Fruit fly (Drosophila melanogaster) whole organism, adult: ENCODE measurements around the gene udt.

Source experiments
- Clk ChIP-seq: fragments of 200-800 bp; sonication (Bioruptor generic); optimal IDR thresholded peaks from 2 replicates; lab custom pipeline; 2017; ENCODE audit warnings: missing biosample characterization, missing genetic modification characterization
- Crg-1 ChIP-seq: fragments of 200-800 bp; sonication (Bioruptor generic); optimal IDR thresholded peaks from 2 replicates; lab custom pipeline; 2016; ENCODE audit warnings: missing biosample characterization, missing genetic modification characterization
- Mnt ChIP-seq: fragments of 200-800 bp; sonication (Bioruptor generic); optimal IDR thresholded peaks from 2 replicates; lab custom pipeline; 2016; ENCODE audit warnings: missing biosample characterization, mild to moderate bottlenecking, missing genetic modification characterization
- kay ChIP-seq: fragments of 200-800 bp; sonication (Bioruptor generic); peaks from one replicate; lab custom pipeline; 2016; ENCODE audit warnings: missing biosample characterization, missing genetic modification characterization, borderline replicate concordance
- pad ChIP-seq: fragments of 200-800 bp; sonication (Bioruptor generic); optimal IDR thresholded peaks from 3 replicates; lab custom pipeline; 2017; ENCODE audit warnings: missing biosample characterization, missing genetic modification characterization, mild to moderate bottlenecking, moderate library complexity, missing genetic modification reagents

DNA sequence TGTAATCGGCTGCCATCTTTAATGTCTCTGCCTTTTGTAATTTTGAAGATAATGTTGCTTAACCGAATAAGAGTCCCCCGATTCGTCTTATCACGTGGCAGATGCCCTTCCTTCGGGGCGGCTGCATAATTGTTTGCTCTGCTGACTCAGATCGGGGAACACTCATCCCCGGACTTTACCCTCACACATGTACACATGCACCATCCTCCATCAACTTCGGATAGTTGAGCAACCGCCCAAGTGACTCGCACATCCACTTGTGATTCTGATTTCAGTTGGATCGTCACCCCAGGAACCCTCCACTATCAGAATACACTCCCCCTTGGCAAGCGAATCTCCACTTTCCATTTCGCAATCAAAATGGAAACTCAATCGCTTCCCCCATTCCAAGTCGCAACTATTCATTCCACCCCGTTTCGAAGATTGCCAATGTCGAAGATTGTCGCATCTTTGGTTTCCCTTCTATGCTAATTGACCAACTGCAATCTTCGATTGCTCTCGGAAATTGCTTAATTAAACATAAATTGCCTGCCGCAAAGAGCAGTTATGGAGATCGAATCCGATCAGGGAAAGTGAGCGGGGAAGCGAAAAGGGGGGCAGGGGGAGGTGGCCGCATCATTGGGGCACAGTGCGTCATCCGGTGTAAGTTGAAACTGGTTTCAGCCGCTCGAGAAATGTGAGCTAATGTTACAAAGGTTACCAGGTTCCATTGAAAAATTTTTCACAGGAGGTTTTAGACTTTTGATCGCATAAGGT lies 22.0 kb upstream of the udt start:
- TF ChIP-seq kay (GFP tag; lab: Kevin White, UChicago) (no peak), Mnt (no peak), Crg-1 (GFP tag; lab: Kevin White, UChicago) (no peak), pad (no peak), Clk (GFP tag; lab: Kevin White, UChicago) (no peak)
